Worm (Caenorhabditis elegans) whole organism, L4 larva: ENCODE measurements around the gene osm-7.
A peak's percentile ranks its signal among the peaks of the same experiment; 100 is the strongest.

Source experiments
- F44E2.7 ChIP-seq: fragments of 200-800 bp; sonication (Bioruptor generic); IDR thresholded peaks from 2 replicates; pipeline ENCODE4 v2.1.2; 2022; ENCODE audit warnings: missing genetic modification characterization, missing compliant biosample characterization
- R02D3.7 ChIP-seq: fragments of 150-350 bp; sonication (generic microtip); optimal IDR thresholded peaks from 3 replicates; lab custom pipeline; 2014; ENCODE audit warnings: missing biosample characterization, missing genetic modification characterization
- T26A8.4 ChIP-seq: fragments of 200-800 bp; sonication (Bioruptor generic); IDR thresholded peaks from 2 replicates; pipeline ENCODE4 v1.3.6; 2022; ENCODE audit warnings: missing genetic modification characterization, missing compliant biosample characterization
- Y105C5A.15 ChIP-seq: fragments of 200-800 bp; sonication (Bioruptor generic); IDR thresholded peaks from 2 replicates; pipeline ENCODE4 v1.3.6; 2022; ENCODE audit warnings: missing genetic modification characterization, missing compliant biosample characterization
- Y75B8A.6 ChIP-seq: fragments of 200-800 bp; sonication (Bioruptor generic); IDR thresholded peaks from 2 replicates; pipeline ENCODE4 v1.3.6; 2022; ENCODE audit warnings: missing genetic modification reagents, missing genetic modification characterization, missing compliant biosample characterization
- aha-1 ChIP-seq: fragments of 150-350 bp; peaks from one replicate; lab custom pipeline; 2014; ENCODE audit warnings: missing biosample characterization, missing genetic modification characterization
- ama-1 ChIP-seq: fragments of 150-350 bp; optimal IDR thresholded peaks from 2 replicates; lab custom pipeline; 2014; ENCODE audit warnings: inconsistent platforms, mixed read lengths
- ceh-32 ChIP-seq: sonication (generic microtip); optimal IDR thresholded peaks from 2 replicates; lab custom pipeline; 2016; ENCODE audit warnings: mild to moderate bottlenecking, missing genetic modification characterization, missing compliant biosample characterization; ENCODE audit not compliant: poor library complexity
- ceh-44 ChIP-seq: fragments of 200-800 bp; sonication (Bioruptor generic); IDR thresholded peaks from 2 replicates; pipeline ENCODE4 v1.3.6; 2022; ENCODE audit warnings: missing genetic modification reagents, missing genetic modification characterization, missing compliant biosample characterization
- ceh-82 ChIP-seq: sonication (generic microtip); optimal IDR thresholded peaks from 2 replicates; lab custom pipeline; 2017; ENCODE audit warnings: missing biosample characterization, missing genetic modification characterization
- daf-16 ChIP-seq, 3 experiments: sonication (generic microtip); optimal IDR thresholded peaks; 2 replicates each; lab custom pipeline; 2016 to 2017; ENCODE audit warnings: missing genetic modification characterization in 3 of 3, missing genetic modification reagents in 3 of 3, mild to moderate bottlenecking in 2 of 3, missing compliant biosample characterization in 2 of 3, missing biosample characterization in 1 of 3, moderate library complexity in 1 of 3
- dmd-6 ChIP-seq: fragments of 200-800 bp; sonication (Bioruptor generic); IDR thresholded peaks from 2 replicates; pipeline ENCODE4 v1.3.6; 2022; ENCODE audit warnings: missing genetic modification reagents, missing genetic modification characterization, missing compliant biosample characterization
- dve-1 ChIP-seq: sonication (generic microtip); optimal IDR thresholded peaks from 2 replicates; lab custom pipeline; 2017; ENCODE audit warnings: antibody characterized with exemption, mild to moderate bottlenecking, missing genetic modification characterization, missing compliant biosample characterization; ENCODE audit not compliant: insufficient read depth
- egl-43 ChIP-seq: fragments of 200-800 bp; sonication (Bioruptor generic); IDR thresholded peaks from 2 replicates; pipeline ENCODE4 v1.3.6; 2022; ENCODE audit warnings: missing genetic modification reagents, missing genetic modification characterization, missing compliant biosample characterization
- hif-1 ChIP-seq, 2 experiments: sonication (generic microtip); optimal IDR thresholded peaks; 2 replicates each; lab custom pipeline; 2016 to 2017; ENCODE audit warnings: missing compliant biosample characterization in 2 of 2, missing genetic modification characterization in 2 of 2, missing genetic modification reagents in 2 of 2, missing genotype in 2 of 2, mild to moderate bottlenecking in 1 of 2
- hlh-11 ChIP-seq: fragments of 200-800 bp; sonication (Bioruptor generic); optimal IDR thresholded peaks from 2 replicates; lab custom pipeline; 2018; ENCODE audit warnings: mild to moderate bottlenecking, missing genetic modification characterization, missing compliant biosample characterization
- lin-1 ChIP-seq: fragments of 200-800 bp; sonication (Bioruptor generic); IDR thresholded peaks from 2 replicates; pipeline ENCODE4 v1.3.6; 2022; ENCODE audit warnings: missing genetic modification reagents, missing genetic modification characterization, missing compliant biosample characterization
- lin-38 ChIP-seq: fragments of 200-800 bp; sonication (Bioruptor generic); IDR thresholded peaks from 2 replicates; pipeline ENCODE4 v1.3.6; 2022; ENCODE audit warnings: missing genetic modification reagents, missing genetic modification characterization, missing compliant biosample characterization
- mdl-1 ChIP-seq, 2 experiments: fragments of 150-350 bp in 1 of 2; sonication (generic microtip) in 1 of 2; optimal IDR thresholded peaks; 2 replicates each; lab custom pipeline; 2014 to 2017; ENCODE audit warnings: missing biosample characterization in 2 of 2, missing genetic modification characterization in 2 of 2
- mdt-29 ChIP-seq: fragments of 200-800 bp; sonication (Bioruptor generic); IDR thresholded peaks from 2 replicates; pipeline ENCODE4 v1.3.6; 2022; ENCODE audit warnings: missing genetic modification reagents, missing genetic modification characterization, missing compliant biosample characterization
- mep-1 ChIP-seq: fragments of 150-350 bp; sonication (generic microtip); optimal IDR thresholded peaks from 3 replicates; lab custom pipeline; 2014; ENCODE audit warnings: missing biosample characterization, missing genetic modification characterization
- mes-2 ChIP-seq: sonication (generic microtip); optimal IDR thresholded peaks from 2 replicates; lab custom pipeline; 2016; ENCODE audit warnings: missing genotype, mild to moderate bottlenecking, missing genetic modification characterization, missing compliant biosample characterization; ENCODE audit not compliant: poor library complexity, severe bottlenecking
- mxl-2 ChIP-seq: fragments of 200-800 bp; sonication (Bioruptor generic); conservative IDR thresholded peaks from 2 replicates; pipeline ENCODE4 v1.3.6; 2022; ENCODE audit warnings: missing genetic modification reagents, missing genetic modification characterization, missing compliant biosample characterization
- nhr-10 ChIP-seq: fragments of 150-350 bp; optimal IDR thresholded peaks from 2 replicates; lab custom pipeline; 2014; ENCODE audit warnings: missing biosample characterization, missing genetic modification characterization
- nhr-102 ChIP-seq: sonication (generic microtip); optimal IDR thresholded peaks from 2 replicates; lab custom pipeline; 2016; ENCODE audit warnings: mild to moderate bottlenecking, missing genetic modification characterization, moderate library complexity, missing compliant biosample characterization
- nhr-111 ChIP-seq: fragments of 200-800 bp; sonication (Bioruptor generic); optimal IDR thresholded peaks from 2 replicates; lab custom pipeline; 2018; ENCODE audit warnings: mild to moderate bottlenecking, missing genetic modification characterization, missing compliant biosample characterization
- nhr-28 ChIP-seq: fragments of 150-350 bp; optimal IDR thresholded peaks from 2 replicates; lab custom pipeline; 2014; ENCODE audit warnings: missing biosample characterization, missing genetic modification characterization
- nhr-42 ChIP-seq: fragments of 200-800 bp; sonication (Bioruptor generic); IDR thresholded peaks from 2 replicates; pipeline ENCODE4 v1.3.6; 2022; ENCODE audit warnings: missing genetic modification characterization, missing compliant biosample characterization
- nhr-48 ChIP-seq: sonication (generic microtip); optimal IDR thresholded peaks from 2 replicates; lab custom pipeline; 2016; ENCODE audit warnings: mild to moderate bottlenecking, missing genetic modification characterization, missing compliant biosample characterization
- pha-4 ChIP-seq, 2 experiments: fragments of 150-350 bp in 1 of 2; fragments of 200-800 bp in 1 of 2; sonication (Bioruptor generic) in 1 of 2; IDR thresholded peaks in 1 of 2; optimal IDR thresholded peaks in 1 of 2; 2 replicates each; pipeline versions ENCODE4 v1.3.6 to Lab custom; 2014 to 2022; ENCODE audit warnings: missing genetic modification characterization in 2 of 2, missing genetic modification reagents in 2 of 2, missing biosample characterization in 1 of 2, missing compliant biosample characterization in 1 of 2
- php-3 ChIP-seq: fragments of 200-800 bp; sonication (Bioruptor generic); IDR thresholded peaks from 2 replicates; pipeline ENCODE4 v1.3.6; 2022; ENCODE audit warnings: missing genetic modification reagents, missing genetic modification characterization, missing compliant biosample characterization
- pqm-1 ChIP-seq: sonication (generic microtip); optimal IDR thresholded peaks from 2 replicates; lab custom pipeline; 2017; ENCODE audit warnings: missing biosample characterization, missing genetic modification characterization
- spr-1 ChIP-seq: sonication (generic microtip); optimal IDR thresholded peaks from 2 replicates; lab custom pipeline; 2016; ENCODE audit warnings: mild to moderate bottlenecking, missing genetic modification characterization, missing compliant biosample characterization
- unc-62 ChIP-seq, 3 experiments: fragments of 150-350 bp in 1 of 3; sonication (generic microtip); optimal IDR thresholded peaks in 2 of 3; peaks in 1 of 3; 1 replicate in 1 of 3; 2 replicates in 2 of 3; lab custom pipeline; 2014 to 2017; ENCODE audit warnings: missing biosample characterization in 3 of 3, missing genetic modification characterization in 3 of 3, missing genetic modification reagents in 3 of 3, missing genotype in 1 of 3
- vab-7 ChIP-seq: fragments of 200-800 bp; sonication (Bioruptor generic); IDR thresholded peaks from 2 replicates; pipeline ENCODE4 v1.3.6; 2022; ENCODE audit warnings: missing genetic modification reagents, missing genetic modification characterization, missing compliant biosample characterization

Gene osm-7

ce11 chrIII:13606865-13607264 lies 30.9 kb downstream of the osm-7 start:
- TF ChIP-seq ceh-32 (tag; lab: Kevin White, UChicago) = no peak
- TF ChIP-seq R02D3.7 (tag; lab: Kevin White, UChicago) = no peak
- no peak for TF ChIP-seq mxl-2 (GFP tag; lab: Robert Waterston, UW)
- peak; percentile 28 for TF ChIP-seq pqm-1 (tag; lab: Kevin White, UChicago)
- no peak for TF ChIP-seq mes-2 (tag; lab: Kevin White, UChicago)
- no peak for TF ChIP-seq daf-16 (GFP tag; optimal IDR thresholded peaks at IDR 0.05; lab: Kevin White, UChicago)
- peak; percentile 37 for TF ChIP-seq daf-16 (tag; optimal IDR thresholded peaks at IDR 0.05; lab: Kevin White, UChicago)
- no peak for TF ChIP-seq lin-38
- no peak for TF ChIP-seq hif-1 (tag; optimal IDR thresholded peaks at IDR 0.05; lab: Kevin White, UChicago)
- TF ChIP-seq egl-43 (GFP tag; lab: Robert Waterston, UW) = no peak
- TF ChIP-seq mep-1 = no peak
- peak; percentile 23 for TF ChIP-seq dve-1 (tag; lab: Kevin White, UChicago)

ce11 chrIII:13607833-13608232 lies 31.9 kb downstream of the osm-7 start, which contains the start of gene shpk-1:
Gene shpk-1 (plus strand): TSS chrIII:13608020.
- 0 out of 2 replicates have a peak, but pooled peaks have one; percentile 41 for TF ChIP-seq T26A8.4 (GFP tag; lab: Robert Waterston, UW)
- peak; percentile 79 for TF ChIP-seq dve-1 (tag; lab: Kevin White, UChicago)
- peak; percentile 54; the same call in 1 of the 2 replicates for TF ChIP-seq pha-4 (GFP tag; IDR thresholded peaks at IDR 0.05; lab: Robert Waterston, UW)
- TF ChIP-seq pha-4 (tag; optimal IDR thresholded peaks at IDR 0.05; lab: Kevin White, UChicago) = no peak
- TF ChIP-seq F44E2.7 = no peak
- TF ChIP-seq dmd-6 (GFP tag; lab: Robert Waterston, UW) = peak; percentile 84
- TF ChIP-seq nhr-28 (tag; lab: Kevin White, UChicago) = peak; percentile 86
- no peak for TF ChIP-seq mdt-29 (GFP tag; lab: Robert Waterston, UW)
- TF ChIP-seq lin-1 = peak; percentile 37; the same call in 1 of the 2 replicates
- TF ChIP-seq nhr-48 (tag; lab: Kevin White, UChicago) = peak; percentile 43
- peak; percentile 40; the same call in 1 of the 2 replicates for TF ChIP-seq php-3 (GFP tag; lab: Robert Waterston, UW)
- TF ChIP-seq Y105C5A.15 (GFP tag; lab: Robert Waterston, UW) = no peak
- no peak for TF ChIP-seq nhr-111 (GFP tag; lab: Kevin White, UChicago)
- TF ChIP-seq unc-62 (GFP tag; optimal IDR thresholded peaks at IDR 0.05 in 1 of 2; lab: Kevin White, UChicago) = no peak
- TF ChIP-seq unc-62 (tag; optimal IDR thresholded peaks at IDR 0.05; lab: Kevin White, UChicago) = no peak
- peak; percentile 13; the same call in 1 of the 2 replicates for TF ChIP-seq lin-38
- TF ChIP-seq Y75B8A.6 (GFP tag; lab: Robert Waterston, UW) = no peak
- peak; percentile 83 for TF ChIP-seq hlh-11 (tag; lab: Kevin White, UChicago)
- no peak for TF ChIP-seq mdl-1 (tag; optimal IDR thresholded peaks at IDR 0.05; lab: Kevin White, UChicago)
- TF ChIP-seq vab-7 (GFP tag; lab: Robert Waterston, UW) = no peak
- TF ChIP-seq nhr-42 (GFP tag; lab: Robert Waterston, UW) = no peak
- peak; percentile 43 for TF ChIP-seq mes-2 (tag; lab: Kevin White, UChicago)
- peak; percentile 73 for TF ChIP-seq nhr-102
- peak; percentile 94 for TF ChIP-seq pqm-1 (tag; lab: Kevin White, UChicago)
- TF ChIP-seq daf-16 (GFP tag; optimal IDR thresholded peaks at IDR 0.05; lab: Kevin White, UChicago) = peak in 1 of 2 experiments; percentile 32
- TF ChIP-seq daf-16 (tag; optimal IDR thresholded peaks at IDR 0.05; lab: Kevin White, UChicago) = peak; percentile 71

ce11 chrIII:13614206-13614605 lies 38.2 kb downstream of the osm-7 start:
- TF ChIP-seq ceh-82 (tag; lab: Kevin White, UChicago) (no peak), spr-1 (no peak), nhr-10 (tag; lab: Kevin White, UChicago) (no peak), unc-62 (GFP tag; optimal IDR thresholded peaks at IDR 0.05 in 1 of 2; lab: Kevin White, UChicago) (peak in 1 of 2 experiments; percentile 77), unc-62 (tag; optimal IDR thresholded peaks at IDR 0.05; lab: Kevin White, UChicago) (no peak), ceh-44 (GFP tag; lab: Robert Waterston, UW) (no peak), ama-1 (lab: Kevin White, UChicago) (peak; percentile 36), aha-1 (peak; percentile 77), Y75B8A.6 (GFP tag; lab: Robert Waterston, UW) (no peak)
